Worm (Caenorhabditis elegans) whole organism, young adult: Measurements from ENCODE around the gene T08E11.1.
"Not testable (repeated sequence)": the region's sequence is repeated elsewhere in the genome, so short reads cannot be mapped to it uniquely, and the experiment has no call there.

Experiments used
- B0261.1 ChIP-seq: sonication (generic microtip); optimal IDR thresholded peaks from 2 replicates; lab custom pipeline; 2016; ENCODE audit warnings: mild to moderate bottlenecking, missing genetic modification characterization, moderate library complexity, missing compliant biosample characterization
- C06A6.2 ChIP-seq: fragments of 200-800 bp; sonication (Bioruptor generic); conservative IDR thresholded peaks from 2 replicates; pipeline ENCODE4 v1.3.6; 2022; ENCODE audit warnings: missing genetic modification characterization, missing compliant biosample characterization
- D2030.7 ChIP-seq: fragments of 200-800 bp; sonication (Bioruptor generic); IDR thresholded peaks from 2 replicates; pipeline ENCODE4 v1.3.6; 2022; ENCODE audit warnings: missing genetic modification reagents, missing genetic modification characterization, missing compliant biosample characterization
- F10E7.11 ChIP-seq: sonication (generic microtip); optimal IDR thresholded peaks from 2 replicates; lab custom pipeline; 2017; ENCODE audit warnings: mild to moderate bottlenecking, missing genetic modification characterization, moderate library complexity, missing compliant biosample characterization
- F22D6.2 ChIP-seq: sonication (generic microtip); optimal IDR thresholded peaks from 2 replicates; lab custom pipeline; 2016; ENCODE audit warnings: mild to moderate bottlenecking, missing genetic modification characterization, missing compliant biosample characterization
- F23B12.7 ChIP-seq: sonication (generic microtip); optimal IDR thresholded peaks from 2 replicates; lab custom pipeline; 2017; ENCODE audit warnings: missing genetic modification characterization, mild to moderate bottlenecking, missing compliant biosample characterization, antibody characterized with exemption, moderate library complexity; ENCODE audit not compliant: insufficient read depth
- F55B11.4 ChIP-seq: sonication (generic microtip); optimal IDR thresholded peaks from 2 replicates; lab custom pipeline; 2016; ENCODE audit warnings: missing compliant biosample characterization, missing genetic modification characterization, borderline replicate concordance; ENCODE audit not compliant: insufficient read depth
- F57C9.4 ChIP-seq: sonication (generic microtip); optimal IDR thresholded peaks from 2 replicates; lab custom pipeline; 2017; ENCODE audit warnings: mild to moderate bottlenecking, missing genetic modification characterization, missing compliant biosample characterization
- akir-1 ChIP-seq: fragments of 200-800 bp; sonication (Bioruptor generic); optimal IDR thresholded peaks from 2 replicates; lab custom pipeline; 2018; ENCODE audit warnings: mild to moderate bottlenecking, missing genetic modification characterization, moderate library complexity, missing compliant biosample characterization
- aptf-3 ChIP-seq: fragments of 200-800 bp; sonication (Bioruptor generic); IDR thresholded peaks from 2 replicates; pipeline ENCODE4 v1.3.6; 2022; ENCODE audit warnings: missing genetic modification characterization, missing compliant biosample characterization
- bed-1 ChIP-seq: fragments of 200-800 bp; sonication (Bioruptor generic); IDR thresholded peaks from 2 replicates; pipeline ENCODE4 v1.3.6; 2022; ENCODE audit warnings: missing genetic modification reagents, missing genetic modification characterization, missing compliant biosample characterization
- ceh-79 ChIP-seq: sonication (generic microtip); optimal IDR thresholded peaks from 2 replicates; lab custom pipeline; 2017; ENCODE audit warnings: mild to moderate bottlenecking, missing genetic modification characterization, missing compliant biosample characterization
- efl-1 ChIP-seq: fragments of 150-350 bp; optimal IDR thresholded peaks from 2 replicates; lab custom pipeline; 2014; ENCODE audit warnings: missing biosample characterization, missing genetic modification reagents, missing genetic modification characterization
- egl-44 ChIP-seq: fragments of 200-800 bp; sonication (Bioruptor generic); IDR thresholded peaks from 2 replicates; pipeline ENCODE4 v1.3.6; 2022; ENCODE audit warnings: missing genetic modification reagents, missing genetic modification characterization, missing compliant biosample characterization
- hmg-1.2 ChIP-seq: fragments of 200-800 bp; sonication (Bioruptor generic); IDR thresholded peaks from 2 replicates; pipeline ENCODE4 v1.3.6; 2022; ENCODE audit warnings: missing genetic modification reagents, missing genetic modification characterization, missing compliant biosample characterization
- hrde-1 ChIP-seq: sonication (generic microtip); optimal IDR thresholded peaks from 2 replicates; lab custom pipeline; 2016; ENCODE audit warnings: missing genetic modification characterization, mild to moderate bottlenecking, missing compliant biosample characterization, moderate library complexity, missing genotype, missing genetic modification reagents, borderline replicate concordance
- lin-54 ChIP-seq: fragments of 200-800 bp; sonication (Bioruptor generic); optimal IDR thresholded peaks from 2 replicates; lab custom pipeline; 2018; ENCODE audit warnings: mild to moderate bottlenecking, missing genetic modification characterization, missing compliant biosample characterization
- lsy-27 ChIP-seq: sonication (generic microtip); optimal IDR thresholded peaks from 2 replicates; lab custom pipeline; 2017; ENCODE audit warnings: missing genetic modification characterization, mild to moderate bottlenecking, missing compliant biosample characterization, antibody characterized with exemption, missing genotype, borderline replicate concordance; ENCODE audit not compliant: insufficient read depth
- madf-10 ChIP-seq: sonication (generic microtip); optimal IDR thresholded peaks from 2 replicates; lab custom pipeline; 2016; ENCODE audit warnings: mild to moderate bottlenecking, missing genetic modification characterization, missing compliant biosample characterization
- madf-6 ChIP-seq: fragments of 200-800 bp; sonication (Bioruptor generic); IDR thresholded peaks from 2 replicates; pipeline ENCODE4 v1.3.6; 2022; ENCODE audit warnings: missing genetic modification reagents, missing genetic modification characterization, missing compliant biosample characterization
- madf-8 ChIP-seq: fragments of 200-800 bp; sonication (Bioruptor generic); conservative IDR thresholded peaks from 2 replicates; pipeline ENCODE4 v1.3.6; 2022; ENCODE audit warnings: missing genetic modification reagents, missing genetic modification characterization, missing compliant biosample characterization
- nfyb-1 ChIP-seq: fragments of 200-800 bp; sonication (Bioruptor generic); IDR thresholded peaks from 2 replicates; pipeline ENCODE4 v1.3.6; 2022; ENCODE audit warnings: missing genetic modification reagents, missing genetic modification characterization, missing compliant biosample characterization
- nhr-179 ChIP-seq: sonication (generic microtip); optimal IDR thresholded peaks from 2 replicates; lab custom pipeline; 2016; ENCODE audit warnings: mild to moderate bottlenecking, missing genetic modification characterization, missing compliant biosample characterization
- nhr-80 ChIP-seq: sonication (generic microtip); optimal IDR thresholded peaks from 2 replicates; lab custom pipeline; 2016; ENCODE audit warnings: missing genetic modification characterization, missing compliant biosample characterization
- pha-4 ChIP-seq: fragments of 150-350 bp; sonication (generic microtip); optimal IDR thresholded peaks from 2 replicates; lab custom pipeline; 2014; ENCODE audit warnings: missing biosample characterization, missing genetic modification reagents, missing genetic modification characterization
- ztf-3 ChIP-seq: fragments of 200-800 bp; sonication (Bioruptor generic); optimal IDR thresholded peaks from 2 replicates; lab custom pipeline; 2018; ENCODE audit warnings: mild to moderate bottlenecking, missing genetic modification characterization, missing compliant biosample characterization

T08E11.1 gene

DNA sequence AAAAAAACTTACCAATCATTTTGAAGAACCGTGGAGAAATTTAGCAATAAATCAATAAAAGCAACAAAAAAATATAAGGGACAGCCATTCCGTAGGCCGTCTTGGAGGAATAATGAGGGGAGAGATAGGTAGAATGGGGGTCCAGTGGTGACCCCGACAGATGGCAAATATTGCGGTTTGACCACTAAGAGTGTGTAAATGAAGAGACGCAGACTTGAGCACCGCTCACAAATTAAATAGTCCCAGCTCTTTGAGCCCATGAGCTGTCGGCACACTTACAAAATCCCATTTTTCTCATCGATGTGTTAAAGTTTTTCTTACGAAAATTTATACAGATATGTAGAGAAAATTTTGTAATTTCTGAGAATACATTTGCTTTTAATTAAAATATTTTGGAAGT, 15.5 kb upstream of the T08E11.1 start, which contains the start of gene fbxa-3:
fbxa-3 (minus strand) TSS at position 101 of the 400 bp plus-strand sequence.
- TF ChIP-seq D2030.7 (GFP tag; lab: Robert Waterston, UW) (no peak), pha-4 (tag; lab: Kevin White, UChicago) (no peak), F55B11.4 (no peak), B0261.1 (no peak), lsy-27 (tag; lab: Kevin White, UChicago) (no peak), F23B12.7 (tag; lab: Kevin White, UChicago) (no peak), madf-8 (no peak), hrde-1 (tag; lab: Kevin White, UChicago) (no peak), lin-54 (GFP tag; lab: Kevin White, UChicago) (no peak), egl-44 (no peak), akir-1 (GFP tag; lab: Kevin White, UChicago) (no peak), ztf-3 (GFP tag; lab: Kevin White, UChicago) (no peak), F22D6.2 (tag; lab: Kevin White, UChicago) (no peak), bed-1 (GFP tag; lab: Robert Waterston, UW) (no peak), C06A6.2 (GFP tag; lab: Robert Waterston, UW) (no peak)

DNA sequence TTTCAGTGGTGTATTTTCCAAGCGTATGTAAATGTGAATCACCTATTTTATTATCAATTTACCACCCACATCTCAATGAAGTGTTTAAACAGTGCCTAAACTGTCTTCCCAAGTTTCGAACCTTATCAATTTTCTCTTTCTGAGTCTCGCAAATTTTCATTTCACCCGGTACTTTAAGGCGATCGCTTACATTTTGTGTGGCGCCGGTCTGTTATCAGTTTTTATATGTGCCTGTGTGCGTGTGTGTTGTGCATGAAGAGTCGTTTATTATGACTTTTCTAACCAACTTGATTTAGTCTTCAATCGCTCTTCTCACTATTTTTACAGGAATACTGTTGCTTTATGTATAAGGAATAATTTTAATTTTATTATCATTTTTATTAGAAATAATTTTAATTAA, 12.7 kb upstream of the T08E11.1 start:
- peak; percentile 27 for TF ChIP-seq nhr-80

DNA sequence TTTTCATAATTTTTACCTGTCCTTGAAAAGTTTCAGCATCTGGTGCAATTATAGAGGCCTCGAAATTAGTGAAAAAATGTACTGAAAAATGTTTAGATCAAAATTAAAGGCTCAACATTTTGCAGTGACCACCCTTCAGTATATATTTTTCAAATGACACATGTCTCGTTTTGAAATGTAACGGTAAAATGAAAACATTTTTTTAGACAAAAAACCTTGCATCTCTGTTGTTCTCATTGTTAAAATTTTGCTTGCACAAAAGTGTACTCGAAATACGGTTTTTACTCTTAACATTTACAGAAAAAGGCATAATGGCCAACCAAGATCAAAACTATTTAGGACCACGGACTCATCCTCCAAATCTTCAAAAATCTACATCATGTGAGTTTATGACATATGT, 12.0 kb upstream of the T08E11.1 start, which contains the start of gene math-41:
math-41 (plus strand) TSS at position 301 of the 400 bp plus-strand sequence.
- not testable (repeated sequence) for TF ChIP-seq F57C9.4 (tag; lab: Kevin White, UChicago); nhr-179; ceh-79 (tag; lab: Kevin White, UChicago)
- TF ChIP-seq, all 124 proteins: peak for 0; not testable (repeated sequence) for 124

DNA sequence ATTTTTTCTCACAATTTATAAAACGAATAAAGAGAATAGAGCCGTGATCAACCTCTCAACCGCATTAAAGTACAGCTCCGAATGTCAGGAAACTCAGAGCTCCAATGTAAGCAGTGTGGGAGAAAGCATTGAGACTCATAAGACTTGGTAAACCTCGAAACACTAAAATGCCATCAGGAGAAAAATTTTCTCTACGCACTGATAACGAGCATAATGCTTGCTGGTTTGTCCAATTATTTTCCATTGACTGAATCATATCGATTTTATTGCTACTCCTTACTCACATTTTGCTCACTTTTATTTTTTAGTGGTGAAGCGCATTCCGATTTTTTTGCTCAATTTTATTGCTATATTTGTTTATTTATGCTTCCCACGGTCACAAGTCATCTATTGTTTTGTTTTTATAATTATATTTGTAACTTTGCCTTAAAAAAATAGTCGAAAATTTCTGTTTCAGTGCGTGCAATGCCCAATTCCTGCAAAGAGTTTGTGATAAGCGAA, 6.1 kb upstream of the T08E11.1 start, which contains the start of gene math-40:
math-40 (plus strand) TSS at position 451 of the 501 bp plus-strand sequence.
- TF ChIP-seq nhr-80 = peak; percentile 48
- TF ChIP-seq efl-1 (GFP tag; lab: Kevin White, UChicago) = no peak

DNA sequence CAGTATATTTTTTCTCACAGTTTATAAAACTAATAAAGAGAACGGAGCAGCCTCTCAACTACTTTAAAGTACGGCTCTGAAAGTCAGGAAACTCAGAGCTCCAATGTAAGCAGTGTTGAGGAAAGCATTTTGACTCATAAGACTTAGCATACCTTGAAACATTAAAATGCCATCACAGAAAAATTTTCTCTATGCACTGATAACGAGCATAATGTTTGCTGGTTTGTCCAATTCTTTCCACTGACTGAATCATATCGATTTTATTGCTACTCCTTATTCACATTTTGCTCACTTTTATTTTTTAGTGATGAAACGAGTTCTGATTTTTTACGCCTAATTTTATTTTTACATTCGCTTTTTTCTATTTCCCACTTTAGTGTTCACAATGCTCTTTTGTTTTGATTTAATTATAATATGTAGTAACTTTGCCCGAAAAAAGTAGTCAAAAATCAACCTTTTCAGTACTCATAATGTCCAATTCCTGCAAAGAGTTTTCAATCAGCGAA, 4.4 kb upstream of the T08E11.1 start, which contains the start of gene math-39:
math-39 (plus strand) TSS at position 456 of the 506 bp plus-strand sequence.
- TF ChIP-seq aptf-3 = no peak
- TF ChIP-seq pha-4 (tag; lab: Kevin White, UChicago) = no peak
- TF ChIP-seq nhr-80 = peak; percentile 24

DNA sequence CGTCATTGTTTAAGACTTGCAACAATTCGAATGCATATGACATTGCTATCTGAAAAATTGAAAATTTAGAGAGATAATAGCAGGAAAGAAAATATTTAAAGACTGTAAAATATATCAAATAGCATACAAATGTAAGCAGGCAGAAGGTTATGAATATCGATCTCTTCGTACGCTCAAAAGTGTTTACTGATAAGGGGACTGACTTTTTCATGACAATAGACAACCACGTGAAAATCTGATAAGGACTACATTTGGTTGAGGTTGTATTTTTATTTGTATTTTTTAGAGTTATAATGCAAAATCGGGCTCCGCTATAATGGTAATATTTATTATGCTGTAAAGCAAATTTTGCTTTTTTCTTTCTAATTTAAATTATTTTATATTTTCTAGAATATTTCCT, 6.6 kb downstream of the T08E11.1 start, which contains the start of the genes C52E2.5 and C52E2.4:
C52E2.5 (minus strand) TSS at position 43 of the 400 bp plus-strand sequence.
C52E2.4 (plus strand) TSS at position 252 of the 400 bp plus-strand sequence.
- TF ChIP-seq F10E7.11 (no peak), nhr-80 (peak; percentile 60)

DNA sequence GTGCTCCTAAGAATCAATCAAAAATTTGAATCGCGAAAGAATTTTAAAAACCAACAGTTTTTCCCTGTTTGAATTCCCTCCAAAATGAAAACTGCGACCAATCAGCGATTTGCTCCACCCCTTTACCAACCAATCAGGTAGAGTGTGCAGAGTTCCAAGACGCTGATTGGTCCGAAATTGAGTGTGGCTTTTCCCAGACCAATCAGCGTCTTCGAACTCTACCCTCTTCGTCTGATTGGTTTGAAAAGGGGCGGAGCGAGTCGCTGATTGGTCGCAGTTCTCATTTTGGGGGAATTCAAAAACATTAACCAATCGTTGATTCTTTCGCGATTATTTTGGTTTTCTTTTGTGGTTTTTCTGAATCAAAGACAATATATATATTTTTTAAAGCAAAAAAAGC, 8.2 kb downstream of the T08E11.1 start:
- TF ChIP-seq madf-10 (tag; lab: Kevin White, UChicago) = no peak
- TF ChIP-seq nfyb-1 (GFP tag; lab: Robert Waterston, UW) = peak; percentile 58; the same call in 1 of the 2 replicates

DNA sequence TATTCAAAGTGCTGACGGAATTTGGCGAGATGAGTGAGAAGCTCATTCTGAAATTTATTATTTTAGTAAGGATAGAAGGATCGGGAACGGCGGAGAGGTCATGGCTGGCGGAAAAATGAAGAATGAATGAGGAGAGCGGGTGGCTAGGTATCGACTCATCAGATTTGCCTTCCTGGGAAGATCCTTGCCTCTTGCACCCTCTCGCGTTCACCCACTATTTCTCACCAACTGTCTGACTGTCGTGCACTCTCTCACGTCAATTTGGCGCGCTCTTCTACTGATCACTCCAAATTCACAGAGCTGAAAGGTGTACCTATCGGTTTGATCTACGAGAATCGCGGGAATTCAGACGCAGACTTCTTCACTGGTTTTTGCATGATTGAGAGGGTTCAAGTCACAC, 11.8 kb downstream of the T08E11.1 start, which contains the start of gene fbxb-97:
fbxb-97 (minus strand) TSS at position 53 of the 400 bp plus-strand sequence.
- TF ChIP-seq ceh-79 (tag; lab: Kevin White, UChicago) (no peak), madf-6 (GFP tag; lab: Robert Waterston, UW) (peak; percentile 42; the same call in 1 of the 2 replicates), hmg-1.2 (GFP tag; lab: Robert Waterston, UW) (peak; percentile 20; the same call in 1 of the 2 replicates)
